Worm (Caenorhabditis elegans): ENCODE measurements around the gene K12H4.7.

DNA sequence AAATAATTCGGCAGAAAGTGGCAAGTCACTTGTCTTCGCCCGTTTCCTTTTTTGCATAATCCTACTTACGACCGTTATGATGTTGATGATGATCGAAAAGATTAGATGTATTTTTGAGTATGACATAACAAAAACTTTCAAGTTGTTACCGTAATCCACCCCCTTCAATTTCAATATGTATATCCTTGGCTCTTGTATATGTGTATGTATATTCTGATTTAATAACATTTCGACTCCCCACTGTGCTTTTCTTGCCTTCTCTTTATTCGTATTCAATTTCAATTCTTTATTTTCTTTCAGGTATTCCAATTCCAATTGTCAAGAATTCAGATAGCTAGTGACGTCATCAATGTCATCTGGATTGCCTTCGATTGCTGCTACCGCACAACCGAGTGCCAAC is 16.1 kb upstream of the K12H4.7 start, which contains the start of gene pros-1:
- no peak for TF ChIP-seq alr-1 (tag; optimal IDR thresholded peaks at IDR 0.05)
- no peak for TF ChIP-seq ceh-82 (tag; optimal IDR thresholded peaks at IDR 0.05)

Data from whole organism, L2 larva.